Worm (Caenorhabditis elegans): Measurements from ENCODE around the gene rfk-1.

The rfk-1 gene

ce11 chrIV:10360336-10360735 is 48.9 kb downstream of the rfk-1 start, which contains the start of gene ugt-59:
TSS of gene ugt-59 (plus strand) at chrIV:10360636.
- no peak for TF ChIP-seq ceh-39 (tag; optimal IDR thresholded peaks at IDR 0.05)
- TF ChIP-seq sem-2 (GFP tag; optimal IDR thresholded peaks at IDR 0.05) = no peak
- no peak for TF ChIP-seq ceh-83 (GFP tag; optimal IDR thresholded peaks at IDR 0.05)
- no peak for TF ChIP-seq M03D4.4 (tag; optimal IDR thresholded peaks at IDR 0.05)
- TF ChIP-seq mab-5 (tag; optimal IDR thresholded peaks at IDR 0.05) = no peak
- no peak for TF ChIP-seq tbx-8 (GFP tag; optimal IDR thresholded peaks at IDR 0.05)
- TF ChIP-seq unc-62 (GFP tag; optimal IDR thresholded peaks at IDR 0.05) = no peak
- no peak for TF ChIP-seq hlh-1 (tag; optimal IDR thresholded peaks at IDR 0.05)
- no peak for TF ChIP-seq drap-1 (GFP tag; optimal IDR thresholded peaks at IDR 0.05)
- no peak for TF ChIP-seq nhr-28 (tag; optimal IDR thresholded peaks at IDR 0.05)
- no peak for TF ChIP-seq lin-13 (tag; optimal IDR thresholded peaks at IDR 0.05)
- no peak for TF ChIP-seq ztf-11 (tag; optimal IDR thresholded peaks at IDR 0.05)
- no peak for TF ChIP-seq lsy-2 (tag; optimal IDR thresholded peaks at IDR 0.05)
- TF ChIP-seq mls-2 (tag; optimal IDR thresholded peaks at IDR 0.05) = no peak
- no peak for TF ChIP-seq blmp-1 (tag; optimal IDR thresholded peaks at IDR 0.05)
- TF ChIP-seq lin-32 (GFP tag; optimal IDR thresholded peaks at IDR 0.05) = no peak
- no peak for TF ChIP-seq ces-1 (GFP tag; optimal IDR thresholded peaks at IDR 0.05)

Data from whole organism, mixed stage, embryonic.